Fruit fly (Drosophila melanogaster) whole organism, embryonic: ENCODE results near the gene CG11095.

ENCODE experiments used
- Atf6 ChIP-seq: fragments of 200-800 bp; sonication (Bioruptor generic); IDR thresholded peaks from 2 replicates; pipeline ENCODE4 v1.3.6; 2022; ENCODE audit warnings: missing biosample characterization, missing genetic modification characterization
- B-H2 ChIP-seq: fragments of 200-800 bp; sonication (Bioruptor generic); optimal IDR thresholded peaks from 2 replicates; lab custom pipeline; 2018; ENCODE audit warnings: missing biosample characterization, mild to moderate bottlenecking, missing genetic modification characterization
- C15 ChIP-seq: fragments of 200-800 bp; sonication (Bioruptor generic); IDR thresholded peaks from 3 replicates; pipeline ENCODE4 v1.3.6; 2022; ENCODE audit warnings: missing biosample characterization, missing genetic modification characterization
- CG10147 ChIP-seq: fragments of 200-800 bp; sonication (Bioruptor generic); optimal IDR thresholded peaks from 2 replicates; lab custom pipeline; 2019; ENCODE audit warnings: missing biosample characterization, mild to moderate bottlenecking, missing genetic modification characterization, moderate library complexity
- CG10267 ChIP-seq: fragments of 200-800 bp; sonication (Bioruptor generic); optimal IDR thresholded peaks from 2 replicates; lab custom pipeline; 2018; ENCODE audit warnings: missing biosample characterization, mild to moderate bottlenecking, missing genetic modification characterization, moderate library complexity
- CG10274 ChIP-seq: fragments of 200-800 bp; sonication (Bioruptor generic); optimal IDR thresholded peaks from 3 replicates; lab custom pipeline; 2017; ENCODE audit warnings: missing biosample characterization, mild to moderate bottlenecking, missing genetic modification characterization
- CG11695 ChIP-seq: fragments of 200-800 bp; sonication (Bioruptor generic); IDR thresholded peaks from 3 replicates; pipeline ENCODE4 v1.3.6; 2022; ENCODE audit warnings: missing biosample characterization, missing genetic modification characterization
- CG13624 ChIP-seq: fragments of 200-800 bp; sonication (Bioruptor generic); optimal IDR thresholded peaks from 2 replicates; lab custom pipeline; 2016; ENCODE audit warnings: missing biosample characterization, missing genetic modification characterization
- CG17361 ChIP-seq: fragments of 200-800 bp; sonication (Bioruptor generic); IDR thresholded peaks from 3 replicates; pipeline ENCODE4 v1.3.6; 2022; ENCODE audit warnings: missing biosample characterization, missing genetic modification characterization
- CG18599 ChIP-seq: fragments of 200-800 bp; sonication (Bioruptor generic); optimal IDR thresholded peaks from 3 replicates; lab custom pipeline; 2017; ENCODE audit warnings: missing biosample characterization, missing genetic modification characterization, mild to moderate bottlenecking, moderate library complexity, missing genetic modification reagents
- CG2889 ChIP-seq: fragments of 200-800 bp; sonication (Bioruptor generic); IDR thresholded peaks from 3 replicates; pipeline ENCODE4 v1.3.6; 2022; ENCODE audit warnings: missing biosample characterization, missing genetic modification characterization
- CG31224 ChIP-seq: fragments of 200-800 bp; sonication (Bioruptor generic); IDR thresholded peaks from 2 replicates; pipeline ENCODE4 v1.3.6; 2022; ENCODE audit warnings: missing biosample characterization, missing genetic modification characterization
- CG5953 ChIP-seq: fragments of 200-800 bp; sonication (Bioruptor generic); IDR thresholded peaks from 2 replicates; pipeline ENCODE4 v1.3.6; 2022; ENCODE audit warnings: missing biosample characterization, missing genetic modification characterization
- CG6683 ChIP-seq: fragments of 200-800 bp; sonication (Bioruptor generic); optimal IDR thresholded peaks from 2 replicates; lab custom pipeline; 2017; ENCODE audit warnings: missing biosample characterization, mild to moderate bottlenecking, missing genetic modification characterization, missing genetic modification reagents
- CG7928 ChIP-seq: fragments of 200-800 bp; sonication (Bioruptor generic); optimal IDR thresholded peaks from 2 replicates; lab custom pipeline; 2017; ENCODE audit warnings: missing biosample characterization, mild to moderate bottlenecking, missing genetic modification characterization
- CG8281 ChIP-seq: fragments of 200-800 bp; sonication (Bioruptor generic); optimal IDR thresholded peaks from 2 replicates; lab custom pipeline; 2018; ENCODE audit warnings: missing biosample characterization, mild to moderate bottlenecking, missing genetic modification characterization, moderate library complexity
- CG9215 ChIP-seq: fragments of 200-800 bp; sonication (Bioruptor generic); IDR thresholded peaks from 2 replicates; pipeline ENCODE4 v1.3.6; 2022; ENCODE audit warnings: missing biosample characterization, missing genetic modification characterization
- D19A ChIP-seq: fragments of 200-800 bp; optimal IDR thresholded peaks from 3 replicates; lab custom pipeline; 2019; ENCODE audit warnings: missing biosample characterization, mild to moderate bottlenecking, missing genetic modification characterization, moderate library complexity
- Doc2 ChIP-seq: fragments of 200-800 bp; sonication (Bioruptor generic); IDR thresholded peaks from 2 replicates; pipeline ENCODE4 v1.3.6; 2022; ENCODE audit warnings: missing biosample characterization, missing genetic modification characterization
- Dp ChIP-seq: fragments of 200-800 bp; sonication (Bioruptor generic); optimal IDR thresholded peaks from 2 replicates; lab custom pipeline; 2018; ENCODE audit warnings: missing biosample characterization, mild to moderate bottlenecking, missing genetic modification characterization, moderate library complexity
- Elba2 ChIP-seq: fragments of 200-800 bp; sonication (Bioruptor generic); optimal IDR thresholded peaks from 3 replicates; lab custom pipeline; 2016; ENCODE audit warnings: missing biosample characterization, missing genetic modification characterization
- HmgZ ChIP-seq: fragments of 200-800 bp; sonication (Bioruptor generic); optimal IDR thresholded peaks from 2 replicates; lab custom pipeline; 2018; ENCODE audit warnings: missing biosample characterization, mild to moderate bottlenecking, missing genetic modification characterization
- Hr3 ChIP-seq: fragments of 200-800 bp; sonication (Bioruptor generic); optimal IDR thresholded peaks from 3 replicates; lab custom pipeline; 2016; ENCODE audit warnings: missing biosample characterization, missing genetic modification characterization
- Hr51 ChIP-seq, 2 experiments: fragments of 200-800 bp; sonication (Bioruptor generic); optimal IDR thresholded peaks; 2 replicates in 1 of 2; 3 replicates in 1 of 2; lab custom pipeline; 2016 to 2018; ENCODE audit warnings: missing biosample characterization in 2 of 2, missing genetic modification characterization in 2 of 2, mild to moderate bottlenecking in 1 of 2, moderate library complexity in 1 of 2
- Kr ChIP-seq: fragments of 200-800 bp; sonication (Bioruptor generic); optimal IDR thresholded peaks from 2 replicates; lab custom pipeline; 2017; ENCODE audit warnings: missing biosample characterization, mild to moderate bottlenecking, missing genetic modification characterization
- MESR4 ChIP-seq: fragments of 200-800 bp; sonication (Bioruptor generic); optimal IDR thresholded peaks from 2 replicates; lab custom pipeline; 2018; ENCODE audit warnings: missing biosample characterization, mild to moderate bottlenecking, missing genetic modification characterization, moderate library complexity
- Mad ChIP-seq: fragments of 200-800 bp; sonication (Bioruptor generic); optimal IDR thresholded peaks from 2 replicates; lab custom pipeline; 2016; ENCODE audit warnings: missing biosample characterization, missing genetic modification characterization
- Mes4 ChIP-seq: fragments of 200-800 bp; sonication (Bioruptor generic); optimal IDR thresholded peaks from 2 replicates; lab custom pipeline; 2016; ENCODE audit warnings: missing biosample characterization, missing genetic modification characterization
- Nf-YC ChIP-seq: fragments of 200-800 bp; optimal IDR thresholded peaks from 3 replicates; lab custom pipeline; 2019; ENCODE audit warnings: missing biosample characterization, mild to moderate bottlenecking, missing genetic modification characterization, moderate library complexity
- Stat92E ChIP-seq, 3 experiments: fragments of >200 bp in 2 of 3; fragments of 200-800 bp in 1 of 3; sonication (Bioruptor generic) in 1 of 3; optimal IDR thresholded peaks; 2 replicates each; lab custom pipeline; 2017 to 2019; ENCODE audit warnings: missing biosample characterization in 3 of 3, missing genetic modification characterization in 3 of 3, mild to moderate bottlenecking in 1 of 3, moderate library complexity in 1 of 3
- bcd ChIP-seq: fragments of 200-800 bp; sonication (Bioruptor generic); optimal IDR thresholded peaks from 2 replicates; lab custom pipeline; 2017; ENCODE audit warnings: missing biosample characterization, mild to moderate bottlenecking, missing genetic modification characterization
- cato ChIP-seq: fragments of 200-800 bp; sonication (Bioruptor generic); optimal IDR thresholded peaks from 2 replicates; lab custom pipeline; 2016; ENCODE audit warnings: missing biosample characterization, missing genetic modification characterization, borderline replicate concordance
- croc ChIP-seq: fragments of 200-800 bp; sonication (Bioruptor generic); conservative IDR thresholded peaks from 3 replicates; pipeline ENCODE4 v1.3.6; 2022; ENCODE audit warnings: missing biosample characterization, missing genetic modification characterization
- dimm ChIP-seq: fragments of 200-800 bp; sonication (Bioruptor generic); IDR thresholded peaks from 2 replicates; pipeline ENCODE4 v1.3.6; 2022; ENCODE audit warnings: missing biosample characterization, missing genetic modification characterization
- exex ChIP-seq: fragments of 200-800 bp; sonication (Bioruptor generic); optimal IDR thresholded peaks from 4 replicates; lab custom pipeline; 2018; ENCODE audit warnings: missing biosample characterization, mild to moderate bottlenecking, missing genetic modification characterization, moderate library complexity
- eyg ChIP-seq: fragments of 200-800 bp; sonication (Bioruptor generic); optimal IDR thresholded peaks from 3 replicates; lab custom pipeline; 2016; ENCODE audit warnings: missing biosample characterization, missing genetic modification characterization
- fd96Cb ChIP-seq: fragments of 200-800 bp; sonication (Bioruptor generic); optimal IDR thresholded peaks from 2 replicates; lab custom pipeline; 2018; ENCODE audit warnings: missing biosample characterization, mild to moderate bottlenecking, missing genetic modification characterization, moderate library complexity
- kah ChIP-seq: fragments of 200-800 bp; sonication (Bioruptor generic); optimal IDR thresholded peaks from 2 replicates; lab custom pipeline; 2018; ENCODE audit warnings: missing biosample characterization, mild to moderate bottlenecking, missing genetic modification characterization
- knrl ChIP-seq: fragments of 200-800 bp; sonication (Bioruptor generic); IDR thresholded peaks from 3 replicates; pipeline ENCODE4 v1.3.6; 2022; ENCODE audit warnings: missing biosample characterization, missing genetic modification characterization; ENCODE audit not compliant: partially characterized antibody
- lola ChIP-seq, 3 experiments: fragments of >200 bp in 2 of 3; fragments of 200-800 bp in 1 of 3; sonication (Bioruptor generic) in 1 of 3; optimal IDR thresholded peaks; 2 replicates each; lab custom pipeline; 2017 to 2019; ENCODE audit warnings: missing biosample characterization in 3 of 3, missing genetic modification characterization in 3 of 3, mild to moderate bottlenecking in 1 of 3, moderate library complexity in 1 of 3
- oc ChIP-seq: fragments of 200-800 bp; sonication (Bioruptor generic); optimal IDR thresholded peaks from 2 replicates; lab custom pipeline; 2018; ENCODE audit warnings: missing biosample characterization, mild to moderate bottlenecking, missing genetic modification characterization, moderate library complexity
- onecut ChIP-seq: fragments of 200-800 bp; sonication (Bioruptor generic); IDR thresholded peaks from 2 replicates; pipeline ENCODE4 v1.3.6; 2022; ENCODE audit warnings: missing biosample characterization, missing genetic modification characterization
- sens-2 ChIP-seq: fragments of 200-800 bp; sonication (Bioruptor generic); IDR thresholded peaks from 2 replicates; pipeline ENCODE4 v1.3.6; 2022; ENCODE audit warnings: missing biosample characterization, missing genetic modification characterization
- slp2 ChIP-seq: fragments of 200-800 bp; sonication (Bioruptor generic); optimal IDR thresholded peaks from 2 replicates; lab custom pipeline; 2016; ENCODE audit warnings: missing biosample characterization, missing genetic modification characterization
- ssp ChIP-seq: fragments of 200-800 bp; sonication (Bioruptor generic); IDR thresholded peaks from 2 replicates; pipeline ENCODE4 v1.3.6; 2022; ENCODE audit warnings: missing biosample characterization, missing genetic modification characterization
- tap ChIP-seq: fragments of 200-800 bp; optimal IDR thresholded peaks from 3 replicates; lab custom pipeline; 2019; ENCODE audit warnings: missing biosample characterization, mild to moderate bottlenecking, missing genetic modification characterization, moderate library complexity
- tgo ChIP-seq: fragments of 200-800 bp; sonication (Bioruptor generic); IDR thresholded peaks from 3 replicates; pipeline ENCODE4 v1.3.6; 2022; ENCODE audit warnings: missing biosample characterization, missing genetic modification characterization
- unpg ChIP-seq: fragments of 200-800 bp; sonication (Bioruptor generic); optimal IDR thresholded peaks from 3 replicates; lab custom pipeline; 2018; ENCODE audit warnings: missing biosample characterization, mild to moderate bottlenecking, missing genetic modification characterization, moderate library complexity
- vfl ChIP-seq: fragments of 200-800 bp; sonication (Bioruptor generic); optimal IDR thresholded peaks from 2 replicates; lab custom pipeline; 2016; ENCODE audit warnings: missing biosample characterization, missing genetic modification characterization

The CG11095 gene

DNA sequence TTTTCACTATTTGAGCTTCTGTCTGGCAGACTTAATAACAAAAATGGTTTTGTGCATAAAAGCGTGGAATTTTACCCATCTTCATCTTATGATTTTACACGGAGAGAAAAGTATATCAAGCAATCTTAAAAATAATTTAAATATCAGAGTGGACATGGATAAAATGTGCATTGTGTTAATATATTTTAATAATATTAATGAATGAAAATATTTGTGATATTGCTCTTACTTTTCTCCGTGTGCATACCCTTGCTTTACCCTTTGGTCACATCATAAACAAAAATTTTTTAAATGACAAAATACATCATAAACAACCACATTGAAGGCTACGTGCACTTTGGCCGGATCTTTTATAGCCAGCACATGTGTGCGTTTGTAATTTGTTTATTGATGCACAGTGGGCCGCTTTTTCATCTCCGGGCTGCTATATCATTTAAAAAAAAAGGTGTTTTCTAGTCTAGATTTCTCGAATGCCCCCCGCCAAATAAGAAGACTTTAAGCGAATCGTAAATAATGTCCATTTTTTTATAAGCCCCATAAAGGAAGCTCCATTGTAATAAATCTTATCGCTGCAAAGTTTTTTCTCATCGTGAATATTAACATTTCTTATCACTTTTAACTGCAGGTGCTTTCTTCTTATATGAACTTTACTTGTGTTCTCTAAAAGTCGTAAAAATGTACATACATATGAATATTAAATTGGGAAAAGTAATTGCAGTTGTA lies 46.9 kb upstream of the CG11095 start (continued):
- no peak for TF ChIP-seq Dp (GFP tag; lab: Kevin White, UChicago)
- no peak for TF ChIP-seq sens-2 (GFP tag; lab: Robert Waterston, UW)
- TF ChIP-seq exex (tag; lab: Kevin White, UChicago), result no peak
- no peak for TF ChIP-seq CG9215
- TF ChIP-seq bcd (GFP tag; lab: Kevin White, UChicago), result peak; percentile 13
- TF ChIP-seq CG2889 (GFP tag; lab: Robert Waterston, UW), result no peak
- TF ChIP-seq slp2 (GFP tag; lab: Kevin White, UChicago), result no peak
- peak; percentile 9 for TF ChIP-seq CG6683
- TF ChIP-seq B-H2 (GFP tag; lab: Kevin White, UChicago), result no peak
- TF ChIP-seq CG17361 (GFP tag; lab: Robert Waterston, UW), result no peak; the same call in 2 of the 3 replicates
- no peak for TF ChIP-seq CG31224 (GFP tag; lab: Robert Waterston, UW)
- no peak for TF ChIP-seq CG5953 (GFP tag; lab: Robert Waterston, UW)
- TF ChIP-seq Doc2 (GFP tag; lab: Robert Waterston, UW), result no peak
- TF ChIP-seq Atf6 (GFP tag; lab: Robert Waterston, UW), result peak; percentile 34; the same call in 1 of the 2 replicates
- peak; percentile 26; the same call in 1 of the 2 replicates for TF ChIP-seq ssp (GFP tag; lab: Robert Waterston, UW)
- TF ChIP-seq cato, result no peak
- TF ChIP-seq HmgZ (tag; lab: Kevin White, UChicago), result peak; percentile 8
- no peak for TF ChIP-seq croc (GFP tag; lab: Robert Waterston, UW)
- TF ChIP-seq CG10147 (GFP tag; lab: Kevin White, UChicago), result no peak
- no peak for TF ChIP-seq Kr (GFP tag; lab: Kevin White, UChicago)
- peak; percentile 28 for TF ChIP-seq CG10267 (tag; lab: Kevin White, UChicago)
- no peak for TF ChIP-seq knrl (GFP tag; lab: Robert Waterston, UW)
- peak; percentile 55 for TF ChIP-seq tap (tag; lab: Kevin White, UChicago)
- TF ChIP-seq C15, result no peak
- TF ChIP-seq eyg, result no peak
- no peak for TF ChIP-seq CG7928 (GFP tag; lab: Kevin White, UChicago)
- TF ChIP-seq unpg (GFP tag; lab: Kevin White, UChicago), result peak; percentile 62
- TF ChIP-seq Elba2, result no peak
- TF ChIP-seq fd96Cb, result peak; percentile 50
- TF ChIP-seq CG8281 (tag; lab: Kevin White, UChicago), result peak; percentile 9
- no peak for TF ChIP-seq dimm (GFP tag; lab: Robert Waterston, UW)
- no peak for TF ChIP-seq Stat92E (GFP tag; optimal IDR thresholded peaks at IDR 0.05; lab: Kevin White, UChicago)
- no peak for TF ChIP-seq vfl (GFP tag; lab: Kevin White, UChicago)
- TF ChIP-seq Hr51 (GFP tag; optimal IDR thresholded peaks at IDR 0.05; lab: Kevin White, UChicago), result peak in 1 of 2 experiments; percentile 63
- peak; percentile 57; the same call in 1 of the 3 replicates for TF ChIP-seq CG11695 (GFP tag; lab: Robert Waterston, UW)
- TF ChIP-seq tgo (GFP tag; lab: Robert Waterston, UW), result peak; percentile 56; the same call in 2 of the 3 replicates
- 0 out of 2 replicates have a peak, but pooled peaks have one; percentile 8 for TF ChIP-seq onecut (GFP tag; lab: Robert Waterston, UW)
- no peak for TF ChIP-seq Mad
- TF ChIP-seq CG10274, result no peak
- TF ChIP-seq MESR4 (GFP tag; lab: Kevin White, UChicago), result no peak
- TF ChIP-seq D19A, result peak; percentile 46
- TF ChIP-seq CG13624 (GFP tag; lab: Kevin White, UChicago), result no peak
- TF ChIP-seq kah (GFP tag; lab: Kevin White, UChicago), result no peak
- TF ChIP-seq oc (tag; lab: Kevin White, UChicago), result peak; percentile 36
- no peak for TF ChIP-seq Mes4 (GFP tag; lab: Kevin White, UChicago)
- TF ChIP-seq lola (GFP tag; optimal IDR thresholded peaks at IDR 0.05; lab: Kevin White, UChicago), result no peak
- TF ChIP-seq CG18599 (GFP tag; lab: Kevin White, UChicago), result peak; percentile 26
- TF ChIP-seq Hr3 (GFP tag; lab: Kevin White, UChicago), result no peak
- no peak for TF ChIP-seq Nf-YC (tag; lab: Kevin White, UChicago)
